Worm (Caenorhabditis elegans) whole organism, young adult: ENCODE results near the gene msra-1.

Experiments used
- F57C9.4 ChIP-seq: sonication (generic microtip); optimal IDR thresholded peaks from 2 replicates; lab custom pipeline; 2017; ENCODE audit warnings: mild to moderate bottlenecking, missing genetic modification characterization, missing compliant biosample characterization
- ama-1 ChIP-seq, 3 experiments: fragments of 150-350 bp in 1 of 3; sonication (generic microtip) in 2 of 3; optimal IDR thresholded peaks; 2 replicates each; lab custom pipeline; 2014 to 2018; ENCODE audit warnings: missing biosample characterization in 2 of 3, missing genetic modification characterization in 2 of 3, missing genetic modification reagents in 2 of 3
- ceh-79 ChIP-seq: sonication (generic microtip); optimal IDR thresholded peaks from 2 replicates; lab custom pipeline; 2017; ENCODE audit warnings: mild to moderate bottlenecking, missing genetic modification characterization, missing compliant biosample characterization

DNA sequence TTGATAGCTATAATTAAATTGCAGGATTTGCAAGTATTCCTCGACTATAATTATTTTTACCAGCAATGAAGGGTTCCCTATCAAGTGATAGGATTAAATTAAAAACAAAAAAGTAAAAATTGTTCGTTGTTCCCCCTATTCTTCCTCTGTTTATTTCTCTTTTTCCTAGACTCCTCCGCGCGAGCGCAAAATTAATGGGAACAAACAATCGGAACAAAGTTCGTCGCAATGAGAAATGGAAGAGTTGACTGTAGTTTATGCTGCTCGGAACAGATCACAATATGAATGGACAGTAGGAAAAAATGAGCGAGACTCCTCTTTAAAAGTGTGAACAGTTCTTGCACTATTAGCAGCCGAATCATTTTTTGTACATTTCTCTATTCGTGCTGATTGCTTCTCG, 23.1 kb downstream of the msra-1 start:
- no peak for TF ChIP-seq ceh-79 (tag; lab: Kevin White, UChicago)
- no peak for TF ChIP-seq F57C9.4 (tag; lab: Kevin White, UChicago)
- no peak for TF ChIP-seq ama-1 (optimal IDR thresholded peaks at IDR 0.05; lab: Kevin White, UChicago)
- no peak for TF ChIP-seq ama-1 (GFP tag; optimal IDR thresholded peaks at IDR 0.05; lab: Kevin White, UChicago)
